Worm (Caenorhabditis elegans) whole organism, early embryonic: ENCODE results near the gene F44G3.7.

ENCODE experiments used
- B0310.2 ChIP-seq: sonication (generic microtip); optimal IDR thresholded peaks from 2 replicates; lab custom pipeline; 2016; ENCODE audit warnings: mild to moderate bottlenecking, missing genetic modification characterization, missing compliant biosample characterization
- F13C5.2 ChIP-seq: sonication (generic microtip); optimal IDR thresholded peaks from 2 replicates; lab custom pipeline; 2017; ENCODE audit warnings: mild to moderate bottlenecking, missing genetic modification characterization, inconsistent platforms, missing compliant biosample characterization
- aly-1 ChIP-seq: sonication (generic microtip); optimal IDR thresholded peaks from 2 replicates; lab custom pipeline; 2016; ENCODE audit warnings: missing genetic modification characterization, missing compliant biosample characterization
- ama-1 ChIP-seq: fragments of 150-350 bp; optimal IDR thresholded peaks from 2 replicates; lab custom pipeline; 2014
- ceh-13 ChIP-seq: fragments of 200-800 bp; sonication (Bioruptor generic); optimal IDR thresholded peaks from 2 replicates; lab custom pipeline; 2018; ENCODE audit warnings: mild to moderate bottlenecking, missing genetic modification characterization, missing compliant biosample characterization
- ceh-36 ChIP-seq: sonication (generic microtip); optimal IDR thresholded peaks from 2 replicates; lab custom pipeline; 2016; ENCODE audit warnings: missing genetic modification characterization, inconsistent platforms, missing compliant biosample characterization
- ets-7 ChIP-seq: sonication (generic microtip); optimal IDR thresholded peaks from 2 replicates; lab custom pipeline; 2016; ENCODE audit warnings: missing genotype, missing genetic modification characterization, missing compliant biosample characterization
- flt-1 ChIP-seq: fragments of 200-800 bp; sonication (Bioruptor generic); IDR thresholded peaks from 2 replicates; pipeline ENCODE4 v1.3.6; 2022; ENCODE audit warnings: missing genetic modification characterization, missing compliant biosample characterization
- hmbx-1 ChIP-seq: sonication (generic microtip); optimal IDR thresholded peaks from 2 replicates; lab custom pipeline; 2016; ENCODE audit warnings: mild to moderate bottlenecking, missing genetic modification characterization, missing compliant biosample characterization
- hmg-4 ChIP-seq: fragments of 200-800 bp; sonication (Bioruptor generic); optimal IDR thresholded peaks from 2 replicates; lab custom pipeline; 2018; ENCODE audit warnings: mild to moderate bottlenecking, missing genetic modification characterization, missing compliant biosample characterization
- hnd-1 ChIP-seq: sonication (generic microtip); optimal IDR thresholded peaks from 2 replicates; lab custom pipeline; 2016; ENCODE audit warnings: missing genetic modification characterization, missing compliant biosample characterization
- pes-1 ChIP-seq: fragments of 200-800 bp; sonication (Bioruptor generic); IDR thresholded peaks from 2 replicates; pipeline ENCODE4 v1.3.6; 2022; ENCODE audit warnings: missing genetic modification reagents, missing genetic modification characterization, missing compliant biosample characterization
- scrt-1 ChIP-seq: fragments of 200-800 bp; sonication (Bioruptor generic); IDR thresholded peaks from 2 replicates; pipeline ENCODE4 v1.3.6; 2022; ENCODE audit warnings: missing genetic modification characterization, missing compliant biosample characterization
- sea-1 ChIP-seq: fragments of 200-800 bp; sonication (Bioruptor generic); conservative IDR thresholded peaks from 2 replicates; pipeline ENCODE4 v1.3.6; 2022; ENCODE audit warnings: missing genetic modification characterization, missing compliant biosample characterization
- tbx-11 ChIP-seq: fragments of 200-800 bp; sonication (Bioruptor generic); IDR thresholded peaks from 2 replicates; pipeline ENCODE4 v1.3.6; 2022; ENCODE audit warnings: missing genetic modification characterization, missing compliant biosample characterization
- tbx-37 ChIP-seq: fragments of 200-800 bp; sonication (Bioruptor generic); conservative IDR thresholded peaks from 2 replicates; pipeline ENCODE4 v1.3.6; 2022; ENCODE audit warnings: missing genetic modification reagents, missing genetic modification characterization, missing compliant biosample characterization
- tra-4 ChIP-seq: sonication (generic microtip); optimal IDR thresholded peaks from 2 replicates; lab custom pipeline; 2017; ENCODE audit warnings: missing genetic modification characterization, missing compliant biosample characterization

F44G3.7 gene

ce11 chrV:16175227-16175626, 38.3 kb upstream of the F44G3.7 start:
- TF ChIP-seq tbx-11 (no peak), ceh-36 (tag; lab: Kevin White, UChicago) (no peak), flt-1 (GFP tag; lab: Robert Waterston, UW) (no peak), tra-4 (tag; lab: Kevin White, UChicago) (no peak), hnd-1 (no peak), ceh-13 (GFP tag; lab: Kevin White, UChicago) (no peak), hmbx-1 (tag; lab: Kevin White, UChicago) (no peak), sea-1 (GFP tag; lab: Robert Waterston, UW) (no peak), F13C5.2 (no peak), ama-1 (lab: Kevin White, UChicago) (no peak), hmg-4 (GFP tag; lab: Kevin White, UChicago) (no peak), ets-7 (tag; lab: Kevin White, UChicago) (no peak), pes-1 (GFP tag; lab: Robert Waterston, UW) (no peak), tbx-37 (no peak)

- TF ChIP-seq tbx-11 = no peak
- TF ChIP-seq ceh-13 (GFP tag; lab: Kevin White, UChicago) = no peak
- TF ChIP-seq pes-1 (GFP tag; lab: Robert Waterston, UW) = no peak
- TF ChIP-seq F13C5.2 = no peak
- no peak for TF ChIP-seq sea-1 (GFP tag; lab: Robert Waterston, UW)
- no peak for TF ChIP-seq hmg-4 (GFP tag; lab: Kevin White, UChicago)
- no peak for TF ChIP-seq hnd-1
- TF ChIP-seq scrt-1 = no peak
- no peak for TF ChIP-seq ceh-36 (tag; lab: Kevin White, UChicago)
- TF ChIP-seq aly-1 (tag; lab: Kevin White, UChicago) = no peak
- TF ChIP-seq ets-7 (tag; lab: Kevin White, UChicago) = no peak
- TF ChIP-seq ama-1 (lab: Kevin White, UChicago) = no peak
- no peak for TF ChIP-seq tbx-37
- TF ChIP-seq flt-1 (GFP tag; lab: Robert Waterston, UW) = no peak
- no peak for TF ChIP-seq B0310.2 (tag; lab: Kevin White, UChicago)
- no peak for TF ChIP-seq tra-4 (tag; lab: Kevin White, UChicago)
- TF ChIP-seq hmbx-1 (tag; lab: Kevin White, UChicago) = no peak
Measured at ce11 chrV:16174109-16174508, 37.2 kb upstream of the F44G3.7 start.

ce11 chrV:16171721-16172120, 34.8 kb upstream of the F44G3.7 start, which contains the start of gene K05D4.9:
K05D4.9 (minus strand) TSS chrV:16171821.
- no peak for TF ChIP-seq ama-1 (lab: Kevin White, UChicago)
- TF ChIP-seq scrt-1 = no peak
- TF ChIP-seq B0310.2 (tag; lab: Kevin White, UChicago) = no peak
- no peak for TF ChIP-seq tra-4 (tag; lab: Kevin White, UChicago)
- TF ChIP-seq pes-1 (GFP tag; lab: Robert Waterston, UW) = no peak
- TF ChIP-seq ceh-36 (tag; lab: Kevin White, UChicago) = no peak
- no peak for TF ChIP-seq hmbx-1 (tag; lab: Kevin White, UChicago)
- no peak for TF ChIP-seq hnd-1
- no peak for TF ChIP-seq aly-1 (tag; lab: Kevin White, UChicago)
- no peak for TF ChIP-seq tbx-37
- no peak for TF ChIP-seq F13C5.2
- TF ChIP-seq sea-1 (GFP tag; lab: Robert Waterston, UW) = no peak
- no peak for TF ChIP-seq ets-7 (tag; lab: Kevin White, UChicago)
- TF ChIP-seq tbx-11 = no peak

- no peak for TF ChIP-seq tra-4 (tag; lab: Kevin White, UChicago)
- no peak for TF ChIP-seq flt-1 (GFP tag; lab: Robert Waterston, UW)
- no peak for TF ChIP-seq tbx-37
- TF ChIP-seq tbx-11 = no peak
- no peak for TF ChIP-seq hmg-4 (GFP tag; lab: Kevin White, UChicago)
- no peak for TF ChIP-seq ceh-36 (tag; lab: Kevin White, UChicago)
- no peak for TF ChIP-seq hnd-1
- no peak for TF ChIP-seq hmbx-1 (tag; lab: Kevin White, UChicago)
- TF ChIP-seq pes-1 (GFP tag; lab: Robert Waterston, UW) = no peak
- no peak for TF ChIP-seq sea-1 (GFP tag; lab: Robert Waterston, UW)
- TF ChIP-seq B0310.2 (tag; lab: Kevin White, UChicago) = no peak
- TF ChIP-seq aly-1 (tag; lab: Kevin White, UChicago) = no peak
- TF ChIP-seq ets-7 (tag; lab: Kevin White, UChicago) = no peak
- no peak for TF ChIP-seq scrt-1
- no peak for TF ChIP-seq ceh-13 (GFP tag; lab: Kevin White, UChicago)
- TF ChIP-seq F13C5.2 = no peak
- TF ChIP-seq ama-1 (lab: Kevin White, UChicago) = no peak
Measured at ce11 chrV:16169026-16169425, 32.1 kb upstream of the F44G3.7 start, which contains the start of gene str-111. str-111 (minus strand) TSS chrV:16169126.

- no peak for TF ChIP-seq tbx-11
Measured at ce11 chrV:16165936-16166335, 29.0 kb upstream of the F44G3.7 start, which contains the start of gene str-108. str-108 (plus strand) TSS chrV:16166236.

ce11 chrV:16163719-16164118, 26.8 kb upstream of the F44G3.7 start, which contains the start of gene F10A3.12:
F10A3.12 (plus strand) TSS chrV:16164019.
- no peak for TF ChIP-seq ceh-36 (tag; lab: Kevin White, UChicago)
- TF ChIP-seq hnd-1 = no peak
- TF ChIP-seq ama-1 (lab: Kevin White, UChicago) = no peak
- no peak for TF ChIP-seq ceh-13 (GFP tag; lab: Kevin White, UChicago)
- TF ChIP-seq tbx-11 = no peak
- TF ChIP-seq aly-1 (tag; lab: Kevin White, UChicago) = no peak
- TF ChIP-seq sea-1 (GFP tag; lab: Robert Waterston, UW) = no peak
- TF ChIP-seq flt-1 (GFP tag; lab: Robert Waterston, UW) = no peak

- TF ChIP-seq ets-7 (tag; lab: Kevin White, UChicago) = no peak
- no peak for TF ChIP-seq scrt-1
- no peak for TF ChIP-seq ceh-36 (tag; lab: Kevin White, UChicago)
- TF ChIP-seq hmg-4 (GFP tag; lab: Kevin White, UChicago) = no peak
- no peak for TF ChIP-seq aly-1 (tag; lab: Kevin White, UChicago)
- TF ChIP-seq tbx-37 = no peak
- no peak for TF ChIP-seq pes-1 (GFP tag; lab: Robert Waterston, UW)
- no peak for TF ChIP-seq ceh-13 (GFP tag; lab: Kevin White, UChicago)
- TF ChIP-seq F13C5.2 = no peak
- TF ChIP-seq ama-1 (lab: Kevin White, UChicago) = no peak
- TF ChIP-seq sea-1 (GFP tag; lab: Robert Waterston, UW) = no peak
- no peak for TF ChIP-seq tra-4 (tag; lab: Kevin White, UChicago)
- no peak for TF ChIP-seq flt-1 (GFP tag; lab: Robert Waterston, UW)
- no peak for TF ChIP-seq hnd-1
- no peak for TF ChIP-seq hmbx-1 (tag; lab: Kevin White, UChicago)
- TF ChIP-seq tbx-11 = no peak
- TF ChIP-seq B0310.2 (tag; lab: Kevin White, UChicago) = no peak
Measured at ce11 chrV:16162124-16162735, 25.3 kb upstream of the F44G3.7 start, which contains the start of the genes str-109 and F10A3.11. str-109 (minus strand) TSS chrV:16162224. F10A3.11 (plus strand) TSS chrV:16162685.
